Fruit fly (Drosophila melanogaster) ovary, adult (tissue): ENCODE measurements around the gene Gga.

ENCODE experiments used
- CG17801 ChIP-seq: fragments of 200-800 bp; optimal IDR thresholded peaks from 2 replicates; lab custom pipeline; 2019; ENCODE audit warnings: missing biosample characterization, mild to moderate bottlenecking, missing genetic modification characterization, moderate library complexity; ENCODE audit not compliant: partially characterized antibody

The Gga gene

dm6 chrX:9599158-9600082 lies 1.4 kb upstream of the Gga start:
- no peak for TF ChIP-seq CG17801 (GFP tag; lab: Kevin White, UChicago)

dm6 chrX:9600083-9600817 lies 580 bp upstream of the Gga start:
- TF ChIP-seq CG17801 (GFP tag; lab: Kevin White, UChicago): no peak

- TF ChIP-seq CG17801 (GFP tag; lab: Kevin White, UChicago): peak; percentile 51
Measured at dm6 chrX:9605783-9606182, 5.0 kb downstream of the Gga start, which contains the start of gene Lst8. TSS of gene Lst8 (minus strand) at chrX:9605969.

- TF ChIP-seq CG17801 (GFP tag; lab: Kevin White, UChicago): peak; percentile 10
Measured at dm6 chrX:9608727-9609419, 8.0 kb downstream of the Gga start, which contains the start of the genes LysRS and Hecw. TSS of gene LysRS (minus strand) at chrX:9608884. TSS of gene Hecw (plus strand) at chrX:9608946.

dm6 chrX:9615471-9615870 lies 14.6 kb downstream of the Gga start:
- peak; percentile 46 for TF ChIP-seq CG17801 (GFP tag; lab: Kevin White, UChicago)

dm6 chrX:9617598-9618076 lies 16.8 kb downstream of the Gga start:
- no peak for TF ChIP-seq CG17801 (GFP tag; lab: Kevin White, UChicago)

dm6 chrX:9636835-9637234 lies 36.0 kb downstream of the Gga start:
- TF ChIP-seq CG17801 (GFP tag; lab: Kevin White, UChicago): no peak

dm6 chrX:9638927-9639420 lies 38.1 kb downstream of the Gga start:
- no peak for TF ChIP-seq CG17801 (GFP tag; lab: Kevin White, UChicago)

dm6 chrX:9640690-9641149 lies 39.9 kb downstream of the Gga start:
- peak; percentile 99 for TF ChIP-seq CG17801 (GFP tag; lab: Kevin White, UChicago)

dm6 chrX:9641184-9641772 lies 40.4 kb downstream of the Gga start:
- TF ChIP-seq CG17801 (GFP tag; lab: Kevin White, UChicago): no peak

dm6 chrX:9644828-9645227 lies 44.0 kb downstream of the Gga start:
- no peak for TF ChIP-seq CG17801 (GFP tag; lab: Kevin White, UChicago)

- TF ChIP-seq CG17801 (GFP tag; lab: Kevin White, UChicago): peak; percentile 98
Measured at dm6 chrX:9646022-9646421, 45.2 kb downstream of the Gga start.

dm6 chrX:9647067-9647466 lies 46.2 kb downstream of the Gga start:
- TF ChIP-seq CG17801 (GFP tag; lab: Kevin White, UChicago): no peak

- peak; percentile 76 for TF ChIP-seq CG17801 (GFP tag; lab: Kevin White, UChicago)
Measured at dm6 chrX:9650048-9650447, 49.2 kb downstream of the Gga start.
